Worm (Caenorhabditis elegans): ENCODE data around the gene W06D11.2.

DNA sequence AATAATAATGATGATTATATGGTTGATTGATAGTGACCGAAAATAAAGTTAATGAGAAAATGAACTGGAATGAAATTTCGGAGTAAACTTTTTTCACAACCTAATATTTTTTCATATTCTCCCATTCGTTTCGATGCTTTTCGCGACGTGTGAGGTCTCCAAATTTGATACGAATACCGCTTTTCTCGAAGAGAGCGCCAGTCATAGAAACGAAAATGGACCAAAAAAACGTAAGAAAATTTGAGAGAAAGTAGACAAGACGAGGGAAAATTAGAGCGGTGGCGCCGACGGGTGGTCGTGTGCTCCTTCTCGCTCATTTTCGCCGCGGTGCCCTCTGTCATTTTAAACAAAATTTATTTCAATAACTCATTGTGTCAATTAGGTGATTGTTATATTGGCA is 17.9 kb upstream of the W06D11.2 start:
- TF ChIP-seq him-1 (tag; optimal IDR thresholded peaks at IDR 0.05) (no peak), W03F9.2 (tag; optimal IDR thresholded peaks at IDR 0.05) (no peak)

Data from whole organism, L4/young adult.